Fruit fly (Drosophila melanogaster) whole organism, embryonic: ENCODE data around the gene Cubn.

Experiments
- Atf6 ChIP-seq: fragments of 200-800 bp; sonication (Bioruptor generic); IDR thresholded peaks from 2 replicates; pipeline ENCODE4 v1.3.6; 2022; ENCODE audit warnings: missing biosample characterization, missing genetic modification characterization
- CG10431 ChIP-seq: fragments of 200-800 bp; sonication (Bioruptor generic); optimal IDR thresholded peaks from 3 replicates; lab custom pipeline; 2018; ENCODE audit warnings: missing biosample characterization, mild to moderate bottlenecking, missing genetic modification characterization
- CG10654 ChIP-seq: fragments of 200-800 bp; sonication (Bioruptor generic); optimal IDR thresholded peaks from 2 replicates; lab custom pipeline; 2016; ENCODE audit warnings: missing biosample characterization, missing genetic modification characterization
- CG11085 ChIP-seq: fragments of 200-800 bp; sonication (Bioruptor generic); IDR thresholded peaks from 2 replicates; pipeline ENCODE4 v1.3.6; 2022; ENCODE audit warnings: missing biosample characterization, missing genetic modification characterization
- CG11456 ChIP-seq: fragments of 200-800 bp; sonication (Bioruptor generic); IDR thresholded peaks from 3 replicates; pipeline ENCODE4 v1.3.6; 2022; ENCODE audit warnings: missing biosample characterization, missing genetic modification characterization
- CG11504 ChIP-seq: fragments of 200-800 bp; sonication (Bioruptor generic); optimal IDR thresholded peaks from 3 replicates; lab custom pipeline; 2019; ENCODE audit warnings: missing biosample characterization, mild to moderate bottlenecking, missing genetic modification characterization, moderate library complexity
- CG13894 ChIP-seq: fragments of 200-800 bp; sonication (Bioruptor generic); optimal IDR thresholded peaks from 3 replicates; lab custom pipeline; 2018; ENCODE audit warnings: missing biosample characterization, mild to moderate bottlenecking, missing genetic modification characterization, moderate library complexity
- CG15479 ChIP-seq: fragments of 200-800 bp; sonication (Bioruptor generic); optimal IDR thresholded peaks from 3 replicates; lab custom pipeline; 2019; ENCODE audit warnings: missing biosample characterization, mild to moderate bottlenecking, missing genetic modification characterization, moderate library complexity
- CG15514 ChIP-seq: fragments of 200-800 bp; sonication (Bioruptor generic); optimal IDR thresholded peaks from 3 replicates; lab custom pipeline; 2017; ENCODE audit warnings: missing biosample characterization, missing genetic modification characterization, mild to moderate bottlenecking, moderate library complexity, missing genetic modification reagents
- CG18599 ChIP-seq: fragments of 200-800 bp; sonication (Bioruptor generic); optimal IDR thresholded peaks from 3 replicates; lab custom pipeline; 2017; ENCODE audit warnings: missing biosample characterization, missing genetic modification characterization, mild to moderate bottlenecking, moderate library complexity, missing genetic modification reagents
- CG31388 ChIP-seq: fragments of 200-800 bp; sonication (Bioruptor generic); optimal IDR thresholded peaks from 2 replicates; lab custom pipeline; 2016; ENCODE audit warnings: missing biosample characterization, missing genetic modification characterization
- CG3281 ChIP-seq: fragments of 200-800 bp; sonication (Bioruptor generic); optimal IDR thresholded peaks from 3 replicates; lab custom pipeline; 2017; ENCODE audit warnings: missing biosample characterization, mild to moderate bottlenecking, missing genetic modification characterization
- CG34376 ChIP-seq: fragments of 200-800 bp; sonication (Bioruptor generic); optimal IDR thresholded peaks from 2 replicates; lab custom pipeline; 2018; ENCODE audit warnings: missing biosample characterization, mild to moderate bottlenecking, missing genetic modification characterization
- CG8290 ChIP-seq, 3 experiments: fragments of 200-800 bp; sonication (Bioruptor generic); optimal IDR thresholded peaks; 2 replicates each; lab custom pipeline; 2016 to 2019; ENCODE audit warnings: missing biosample characterization in 3 of 3, missing genetic modification characterization in 3 of 3, mild to moderate bottlenecking in 2 of 3, moderate library complexity in 1 of 3
- CG9609 ChIP-seq: fragments of 200-800 bp; sonication (Bioruptor generic); optimal IDR thresholded peaks from 3 replicates; lab custom pipeline; 2016; ENCODE audit warnings: missing biosample characterization, missing genetic modification characterization
- Camta ChIP-seq: fragments of 200-800 bp; sonication (Bioruptor generic); optimal IDR thresholded peaks from 2 replicates; lab custom pipeline; 2016; ENCODE audit warnings: missing biosample characterization, missing genetic modification characterization
- E2f2 ChIP-seq: fragments of 200-800 bp; sonication (Bioruptor generic); IDR thresholded peaks from 2 replicates; pipeline ENCODE4 v1.3.6; 2022; ENCODE audit warnings: missing biosample characterization, missing genetic modification characterization
- ERR ChIP-seq: fragments of 200-800 bp; sonication (Bioruptor generic); optimal IDR thresholded peaks from 2 replicates; lab custom pipeline; 2016; ENCODE audit warnings: missing biosample characterization, missing genetic modification characterization
- GATAe ChIP-seq: fragments of 200-800 bp; sonication (Bioruptor generic); conservative IDR thresholded peaks from 2 replicates; pipeline ENCODE4 v1.3.6; 2022; ENCODE audit warnings: missing biosample characterization, missing genetic modification characterization
- HHEX ChIP-seq: fragments of 200-800 bp; sonication (Bioruptor generic); optimal IDR thresholded peaks from 3 replicates; lab custom pipeline; 2017; ENCODE audit warnings: missing biosample characterization, mild to moderate bottlenecking, missing genetic modification characterization, missing genetic modification reagents
- HLHmδ ChIP-seq: fragments of 200-800 bp; sonication (Bioruptor generic); optimal IDR thresholded peaks from 2 replicates; lab custom pipeline; 2018; ENCODE audit warnings: missing biosample characterization, mild to moderate bottlenecking, missing genetic modification characterization, moderate library complexity
- Nf-YC ChIP-seq: fragments of 200-800 bp; optimal IDR thresholded peaks from 3 replicates; lab custom pipeline; 2019; ENCODE audit warnings: missing biosample characterization, mild to moderate bottlenecking, missing genetic modification characterization, moderate library complexity
- Oaz ChIP-seq: fragments of 200-800 bp; sonication (Bioruptor generic); IDR thresholded peaks from 2 replicates; pipeline ENCODE4 v1.3.6; 2022; ENCODE audit warnings: missing biosample characterization, missing genetic modification characterization
- Oli ChIP-seq: fragments of 200-800 bp; sonication (Bioruptor generic); optimal IDR thresholded peaks from 2 replicates; lab custom pipeline; 2018; ENCODE audit warnings: missing biosample characterization, mild to moderate bottlenecking, missing genetic modification characterization, moderate library complexity
- Pdp1 ChIP-seq, 2 experiments: fragments of 200-800 bp; sonication (Bioruptor generic); optimal IDR thresholded peaks; 3 replicates each; lab custom pipeline; 2016; ENCODE audit warnings: missing biosample characterization in 2 of 2, missing genetic modification characterization in 2 of 2, mild to moderate bottlenecking in 1 of 2, moderate library complexity in 1 of 2
- Poxn ChIP-seq: fragments of 200-800 bp; sonication (Bioruptor generic); IDR thresholded peaks from 2 replicates; pipeline ENCODE4 v1.3.6; 2022; ENCODE audit warnings: missing biosample characterization, missing genetic modification characterization
- Ravus ChIP-seq: fragments of 200-800 bp; sonication (Bioruptor generic); IDR thresholded peaks from 2 replicates; pipeline ENCODE4 v1.3.6; 2022; ENCODE audit warnings: missing biosample characterization, missing genetic modification characterization
- Sox100B ChIP-seq: fragments of 200-800 bp; sonication (Bioruptor generic); optimal IDR thresholded peaks from 3 replicates; lab custom pipeline; 2018; ENCODE audit warnings: missing biosample characterization, mild to moderate bottlenecking, missing genetic modification characterization
- Vsx1 ChIP-seq: fragments of 200-800 bp; sonication (Bioruptor generic); optimal IDR thresholded peaks from 2 replicates; lab custom pipeline; 2017; ENCODE audit warnings: missing biosample characterization, mild to moderate bottlenecking, missing genetic modification characterization, missing genetic modification reagents
- bigmax ChIP-seq: fragments of 200-800 bp; sonication (Bioruptor generic); optimal IDR thresholded peaks from 2 replicates; lab custom pipeline; 2018; ENCODE audit warnings: missing biosample characterization, mild to moderate bottlenecking, missing genetic modification characterization
- btn ChIP-seq: fragments of 200-800 bp; sonication (Bioruptor generic); optimal IDR thresholded peaks from 2 replicates; lab custom pipeline; 2016; ENCODE audit warnings: missing biosample characterization, missing genetic modification characterization
- chn ChIP-seq: fragments of 200-800 bp; sonication (Bioruptor generic); optimal IDR thresholded peaks from 2 replicates; lab custom pipeline; 2016; ENCODE audit warnings: missing biosample characterization, missing genetic modification characterization
- crol ChIP-seq: fragments of 200-800 bp; sonication (Bioruptor generic); IDR thresholded peaks from 2 replicates; pipeline ENCODE4 v1.3.6; 2022; ENCODE audit warnings: missing biosample characterization, missing genetic modification characterization
- fu2 ChIP-seq: fragments of 200-800 bp; sonication (Bioruptor generic); optimal IDR thresholded peaks from 2 replicates; lab custom pipeline; 2016; ENCODE audit warnings: missing biosample characterization, missing genetic modification characterization
- gcm2 ChIP-seq: fragments of 200-800 bp; sonication (Bioruptor generic); optimal IDR thresholded peaks from 2 replicates; lab custom pipeline; 2016; ENCODE audit warnings: missing biosample characterization, missing genetic modification characterization
- hth ChIP-seq: fragments of >200 bp; optimal IDR thresholded peaks from 2 replicates; lab custom pipeline; 2017; ENCODE audit warnings: inconsistent platforms
- klu ChIP-seq: fragments of 200-800 bp; sonication (Bioruptor generic); IDR thresholded peaks from 2 replicates; pipeline ENCODE4 v1.3.6; 2022; ENCODE audit warnings: missing biosample characterization, missing genetic modification characterization
- lab ChIP-seq: fragments of 200-800 bp; sonication (Bioruptor generic); optimal IDR thresholded peaks from 3 replicates; lab custom pipeline; 2017; ENCODE audit warnings: missing biosample characterization, missing genetic modification characterization, mild to moderate bottlenecking, moderate library complexity, missing genetic modification reagents
- mirr ChIP-seq: fragments of 200-800 bp; sonication (Bioruptor generic); optimal IDR thresholded peaks from 3 replicates; lab custom pipeline; 2018; ENCODE audit warnings: missing biosample characterization, mild to moderate bottlenecking, missing genetic modification characterization
- p53 ChIP-seq: fragments of 200-800 bp; sonication (Bioruptor generic); optimal IDR thresholded peaks from 2 replicates; lab custom pipeline; 2016; ENCODE audit warnings: missing biosample characterization, missing genetic modification characterization
- pfk ChIP-seq: fragments of 200-800 bp; sonication (Bioruptor generic); optimal IDR thresholded peaks from 2 replicates; lab custom pipeline; 2018; ENCODE audit warnings: missing biosample characterization, mild to moderate bottlenecking, missing genetic modification characterization, moderate library complexity
- sd ChIP-seq: fragments of 200-800 bp; sonication (Bioruptor generic); optimal IDR thresholded peaks from 3 replicates; lab custom pipeline; 2018; ENCODE audit warnings: missing biosample characterization, mild to moderate bottlenecking, missing genetic modification characterization, moderate library complexity
- seq ChIP-seq: fragments of 200-800 bp; sonication (Bioruptor generic); IDR thresholded peaks from 2 replicates; pipeline ENCODE4 v1.3.6; 2022; ENCODE audit warnings: missing biosample characterization, missing genetic modification characterization
- so ChIP-seq: fragments of 200-800 bp; sonication (Bioruptor generic); IDR thresholded peaks from 3 replicates; pipeline ENCODE4 v1.3.6; 2022; ENCODE audit warnings: missing biosample characterization, missing genetic modification characterization
- toy ChIP-seq: fragments of 200-800 bp; sonication (Bioruptor generic); IDR thresholded peaks from 2 replicates; pipeline ENCODE4 v1.3.6; 2022; ENCODE audit warnings: missing biosample characterization, missing genetic modification characterization
- wek ChIP-seq: fragments of 200-800 bp; sonication (Bioruptor generic); optimal IDR thresholded peaks from 3 replicates; lab custom pipeline; 2018; ENCODE audit warnings: missing biosample characterization, mild to moderate bottlenecking, missing genetic modification characterization, moderate library complexity
- z ChIP-seq: fragments of 200-800 bp; sonication (Bioruptor generic); IDR thresholded peaks from 3 replicates; pipeline ENCODE4 v1.3.6; 2022; ENCODE audit warnings: missing biosample characterization, missing genetic modification characterization
- zen ChIP-seq: fragments of 200-800 bp; sonication (Bioruptor generic); optimal IDR thresholded peaks from 3 replicates; lab custom pipeline; 2018; ENCODE audit warnings: missing biosample characterization, mild to moderate bottlenecking, missing genetic modification characterization, moderate library complexity

The Cubn gene

DNA sequence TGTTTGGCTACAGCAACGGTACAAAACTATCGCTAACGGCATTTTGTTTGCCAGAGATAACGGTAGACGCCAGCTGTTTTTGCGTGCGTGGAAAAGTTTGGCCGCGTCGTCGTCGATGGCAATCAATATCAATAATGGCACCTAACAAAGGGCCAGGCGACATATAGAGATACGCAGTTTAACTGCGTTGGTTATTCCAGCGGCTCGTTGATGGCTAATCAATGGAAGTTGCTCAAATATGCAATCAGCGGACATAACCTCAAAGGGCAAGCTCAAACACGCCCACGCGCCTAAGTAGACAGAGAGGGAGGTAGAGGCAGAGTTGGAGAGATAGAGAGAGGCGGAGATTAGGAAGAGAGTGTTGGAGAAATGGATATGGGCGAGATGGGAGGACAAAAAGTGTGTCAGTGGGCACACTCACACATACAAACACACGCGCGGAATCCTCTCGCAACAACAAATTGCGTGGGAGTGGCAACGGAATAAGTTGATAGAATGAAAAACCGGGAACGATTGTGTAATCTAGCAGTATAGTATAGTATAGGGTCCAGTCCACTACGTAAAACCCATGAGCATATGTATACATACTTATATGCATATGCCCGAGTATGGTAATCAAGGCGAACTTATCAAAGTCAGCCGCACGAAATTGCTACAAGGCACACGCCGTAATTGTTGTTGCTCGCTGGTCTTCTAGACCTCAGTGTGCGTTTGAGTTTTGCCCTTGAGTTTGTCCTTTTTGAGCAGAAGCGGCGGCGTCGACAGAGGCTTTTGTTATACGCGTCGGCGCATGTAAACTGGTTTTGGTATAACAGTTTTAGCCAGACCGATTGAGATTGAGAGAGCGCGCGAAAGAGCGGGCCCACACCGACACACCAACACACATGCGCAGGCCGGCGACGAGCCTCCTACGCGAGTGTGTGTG is 28.3 kb upstream of the Cubn start:
- TF ChIP-seq CG18599: peak; percentile 39
- peak; percentile 76 for TF ChIP-seq CG13894 (tag; lab: Kevin White, UChicago)
- no peak for TF ChIP-seq so (GFP tag; lab: Robert Waterston, UW)
- no peak for TF ChIP-seq Poxn (GFP tag; lab: Robert Waterston, UW)
- TF ChIP-seq pfk: no peak
- TF ChIP-seq CG11504 (tag; lab: Kevin White, UChicago): peak; percentile 32
- no peak for TF ChIP-seq Oaz (GFP tag; lab: Robert Waterston, UW)
- TF ChIP-seq CG15514 (GFP tag; lab: Kevin White, UChicago): no peak
- no peak for TF ChIP-seq CG3281 (GFP tag; lab: Kevin White, UChicago)
- TF ChIP-seq zen: no peak
- TF ChIP-seq CG11085 (GFP tag; lab: Robert Waterston, UW): no peak
- TF ChIP-seq sd (tag; lab: Kevin White, UChicago): peak; percentile 29
- peak; percentile 63 for TF ChIP-seq crol (GFP tag; lab: Robert Waterston, UW)
- 0 out of 2 replicates have a peak, but pooled peaks have one; percentile 16 for TF ChIP-seq GATAe (GFP tag; lab: Robert Waterston, UW)
- TF ChIP-seq bigmax (GFP tag; lab: Kevin White, UChicago): peak; percentile 96
- no peak for TF ChIP-seq CG8290 (GFP tag; optimal IDR thresholded peaks at IDR 0.05; lab: Kevin White, UChicago)
- TF ChIP-seq CG8290 (tag; optimal IDR thresholded peaks at IDR 0.05; lab: Kevin White, UChicago): peak in 1 of 2 experiments; percentile 51
- no peak for TF ChIP-seq toy (GFP tag; lab: Robert Waterston, UW)
- peak; percentile 40 for TF ChIP-seq mirr
- TF ChIP-seq HLHmδ (GFP tag; lab: Kevin White, UChicago): no peak
- TF ChIP-seq CG15479 (GFP tag; lab: Kevin White, UChicago): peak; percentile 70
- TF ChIP-seq Nf-YC (tag; lab: Kevin White, UChicago): no peak
- peak; percentile 47; the same call in 1 of the 3 replicates for TF ChIP-seq z (GFP tag; lab: Robert Waterston, UW)
- peak; percentile 25 for TF ChIP-seq ERR (GFP tag; lab: Kevin White, UChicago)
- TF ChIP-seq Oli (tag; lab: Kevin White, UChicago): no peak
- no peak for TF ChIP-seq CG10431 (GFP tag; lab: Kevin White, UChicago)
- no peak for TF ChIP-seq CG11456 (GFP tag; lab: Robert Waterston, UW)
- no peak for TF ChIP-seq hth
- TF ChIP-seq CG10654: no peak
- peak; percentile 44 for TF ChIP-seq p53
- no peak for TF ChIP-seq HHEX (GFP tag; lab: Kevin White, UChicago)
- peak; percentile 18 for TF ChIP-seq lab (GFP tag; lab: Kevin White, UChicago)
- no peak for TF ChIP-seq E2f2 (GFP tag; lab: Robert Waterston, UW)
- TF ChIP-seq Vsx1 (GFP tag; lab: Kevin White, UChicago): peak; percentile 69
- TF ChIP-seq wek (GFP tag; lab: Kevin White, UChicago): no peak
- no peak for TF ChIP-seq seq (GFP tag; lab: Robert Waterston, UW)
- no peak for TF ChIP-seq Camta (GFP tag; lab: Kevin White, UChicago)
- no peak for TF ChIP-seq Ravus (GFP tag; lab: Robert Waterston, UW)
- TF ChIP-seq fu2 (GFP tag; lab: Kevin White, UChicago): no peak
- TF ChIP-seq CG31388 (GFP tag; lab: Kevin White, UChicago): no peak
- TF ChIP-seq chn (GFP tag; lab: Kevin White, UChicago): no peak
- TF ChIP-seq gcm2 (GFP tag; lab: Kevin White, UChicago): no peak
- TF ChIP-seq klu (GFP tag; lab: Robert Waterston, UW): 0 out of 2 replicates have a peak, but pooled peaks have one; percentile 39
- TF ChIP-seq CG9609: no peak
- peak; percentile 17 for TF ChIP-seq CG34376
- TF ChIP-seq btn (GFP tag; lab: Kevin White, UChicago): no peak
- TF ChIP-seq Sox100B (GFP tag; lab: Kevin White, UChicago): no peak
- peak in 1 of 2 experiments; percentile 81 for TF ChIP-seq Pdp1 (GFP tag; optimal IDR thresholded peaks at IDR 0.05; lab: Kevin White, UChicago)
- 0 out of 2 replicates have a peak, but pooled peaks have one; percentile 9 for TF ChIP-seq Atf6
